Fruit fly (Drosophila melanogaster): ENCODE results near the gene CG31161.

Gene CG31161

DNA sequence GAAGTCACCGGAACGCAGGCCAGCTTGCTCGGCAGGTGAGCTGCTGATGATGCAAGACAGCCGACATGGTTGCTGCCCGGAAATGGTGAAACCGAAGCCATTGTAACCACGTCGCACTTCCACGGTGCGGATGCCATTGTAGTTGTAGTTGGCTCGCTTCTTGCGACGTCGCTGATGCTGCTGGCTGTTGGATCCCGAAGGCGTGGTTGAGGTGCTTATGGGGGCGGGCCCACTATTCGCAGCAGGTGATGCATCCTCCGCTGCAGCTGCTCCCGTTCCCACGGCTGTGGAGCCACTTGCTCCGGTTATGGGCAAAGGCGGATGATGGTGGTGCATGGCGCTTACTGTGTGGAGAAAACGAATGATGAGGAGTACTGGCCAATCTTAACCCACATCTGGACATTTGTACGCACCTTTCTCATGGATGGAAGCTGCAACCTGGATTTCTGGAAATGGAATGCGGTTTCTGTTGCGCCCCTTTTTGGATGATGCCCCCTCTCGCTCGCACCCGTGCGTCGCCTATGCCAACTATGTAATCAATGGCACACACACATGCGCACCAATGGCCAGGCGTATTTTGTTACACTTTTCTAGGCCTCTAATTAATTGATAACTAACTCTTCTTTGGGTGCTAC is 22.4 kb downstream of the CG31161 start:
- TF ChIP-seq Myc (optimal IDR thresholded peaks at IDR 0.05) (no peak), Sin3A (optimal IDR thresholded peaks at IDR 0.05) (no peak), psq (optimal IDR thresholded peaks at IDR 0.05) (no peak), insv (optimal IDR thresholded peaks at IDR 0.05) (no peak), h (optimal IDR thresholded peaks at IDR 0.05) (no peak), ttk (optimal IDR thresholded peaks at IDR 0.05) (no peak)

DNA sequence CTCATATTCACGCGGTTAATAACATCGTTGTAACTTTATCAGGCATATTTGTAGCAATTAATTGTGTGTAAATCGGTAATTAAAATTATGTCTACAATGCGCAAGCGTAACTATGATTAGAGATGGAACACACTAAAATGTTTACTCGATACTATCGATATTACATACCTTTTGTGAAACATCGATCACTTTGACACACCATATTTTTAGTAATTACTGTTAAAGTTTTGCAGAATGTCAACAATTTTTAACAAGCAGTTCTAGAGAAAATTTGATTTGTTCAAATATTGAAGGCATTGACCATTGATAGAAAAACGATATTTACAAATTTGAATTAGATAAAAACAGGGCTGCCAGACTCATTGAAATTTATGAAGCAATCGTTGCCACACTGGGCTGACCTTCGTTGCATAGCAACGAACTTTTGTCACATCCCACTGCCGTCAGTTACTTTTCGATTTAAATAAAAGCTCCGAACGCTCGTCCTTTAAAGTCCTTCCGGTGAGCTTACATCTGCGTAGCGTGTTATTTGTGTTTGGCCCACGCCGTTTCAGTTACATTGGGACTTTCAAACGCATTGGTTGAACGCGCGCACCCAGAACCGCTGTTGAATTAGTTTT is 23.0 kb downstream of the CG31161 start, which contains the start of the genes loco and wake:
Gene loco, minus strand, starts transcription at position 149 of the 620 bp plus-strand sequence.
Gene wake, plus strand, starts transcription at position 570 of the 620 bp plus-strand sequence.
- TF ChIP-seq ttk (optimal IDR thresholded peaks at IDR 0.05) = no peak
- TF ChIP-seq h (optimal IDR thresholded peaks at IDR 0.05) = no peak
- no peak for TF ChIP-seq insv (optimal IDR thresholded peaks at IDR 0.05)
- no peak for TF ChIP-seq Sin3A (optimal IDR thresholded peaks at IDR 0.05)
- TF ChIP-seq psq (optimal IDR thresholded peaks at IDR 0.05) = no peak

DNA sequence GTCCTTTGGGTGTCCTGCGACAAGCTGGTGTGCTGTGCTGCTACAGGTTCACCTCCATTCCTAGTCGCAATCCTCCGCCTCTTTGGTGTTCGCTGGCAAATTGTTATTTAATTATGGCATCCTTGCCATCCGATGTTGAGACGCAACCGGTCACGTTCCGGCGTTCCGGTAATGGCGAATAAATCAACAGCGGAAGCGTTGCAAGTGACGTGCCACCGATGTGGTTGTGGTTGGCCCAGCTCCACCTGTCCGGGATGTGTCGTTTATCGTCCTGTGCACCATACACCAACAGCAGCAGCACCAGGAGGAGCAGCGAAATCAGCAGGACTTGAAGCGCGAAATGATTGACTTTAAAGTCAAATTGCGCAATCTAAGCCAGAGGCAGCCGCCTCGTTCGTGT is 33.5 kb downstream of the CG31161 start:
- TF ChIP-seq insv (optimal IDR thresholded peaks at IDR 0.05) (no peak), ttk (optimal IDR thresholded peaks at IDR 0.05) (no peak), h (optimal IDR thresholded peaks at IDR 0.05) (no peak), psq (optimal IDR thresholded peaks at IDR 0.05) (no peak), Sin3A (optimal IDR thresholded peaks at IDR 0.05) (no peak), Myc (optimal IDR thresholded peaks at IDR 0.05) (no peak)

DNA sequence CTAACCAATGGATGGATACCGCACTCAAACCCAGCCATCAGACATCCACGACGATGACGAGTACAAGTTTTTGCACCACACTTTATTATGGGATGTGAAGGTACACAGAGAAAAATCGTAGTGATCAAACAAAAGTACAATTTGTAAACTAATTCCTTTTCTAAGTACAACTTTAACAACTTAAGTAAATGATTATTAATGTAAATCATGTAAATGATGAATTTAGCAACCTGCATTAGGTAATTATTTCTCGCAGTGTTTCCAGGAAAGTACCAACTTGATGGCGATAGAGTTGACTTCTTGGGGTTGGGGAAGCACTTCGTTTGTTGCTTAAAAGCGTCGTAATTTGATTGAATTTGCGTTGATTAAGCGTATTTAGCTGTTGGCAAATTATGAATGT is 46.8 kb downstream of the CG31161 start:
- TF ChIP-seq h (optimal IDR thresholded peaks at IDR 0.05) (no peak), Myc (optimal IDR thresholded peaks at IDR 0.05) (no peak), ttk (optimal IDR thresholded peaks at IDR 0.05) (no peak), Sin3A (optimal IDR thresholded peaks at IDR 0.05) (no peak), insv (optimal IDR thresholded peaks at IDR 0.05) (no peak), psq (optimal IDR thresholded peaks at IDR 0.05) (no peak)

DNA sequence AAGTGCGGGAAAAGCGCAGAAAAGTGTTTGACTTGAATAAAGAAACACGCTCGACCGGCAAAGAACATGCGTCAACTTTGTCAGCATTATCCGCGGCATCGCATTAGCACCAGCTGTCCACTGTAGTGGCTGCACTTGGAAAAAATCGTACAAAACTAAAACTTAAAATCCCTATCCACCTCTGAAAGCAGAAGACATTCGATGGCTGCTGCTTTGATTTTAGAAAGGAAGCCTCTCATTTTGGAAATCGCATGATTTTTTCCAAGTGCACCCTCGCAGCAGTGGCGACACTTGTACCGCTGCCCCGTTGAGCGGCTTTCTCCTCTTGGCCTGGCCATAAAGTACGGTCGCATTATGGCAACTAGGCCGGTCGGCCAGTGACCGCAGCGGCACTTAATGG is 48.0 kb downstream of the CG31161 start:
- no peak for TF ChIP-seq psq (optimal IDR thresholded peaks at IDR 0.05)
- TF ChIP-seq ttk (optimal IDR thresholded peaks at IDR 0.05) = no peak
- TF ChIP-seq Sin3A (optimal IDR thresholded peaks at IDR 0.05) = no peak
- TF ChIP-seq Myc (optimal IDR thresholded peaks at IDR 0.05) = no peak
- no peak for TF ChIP-seq insv (optimal IDR thresholded peaks at IDR 0.05)
- TF ChIP-seq h (optimal IDR thresholded peaks at IDR 0.05) = no peak

DNA sequence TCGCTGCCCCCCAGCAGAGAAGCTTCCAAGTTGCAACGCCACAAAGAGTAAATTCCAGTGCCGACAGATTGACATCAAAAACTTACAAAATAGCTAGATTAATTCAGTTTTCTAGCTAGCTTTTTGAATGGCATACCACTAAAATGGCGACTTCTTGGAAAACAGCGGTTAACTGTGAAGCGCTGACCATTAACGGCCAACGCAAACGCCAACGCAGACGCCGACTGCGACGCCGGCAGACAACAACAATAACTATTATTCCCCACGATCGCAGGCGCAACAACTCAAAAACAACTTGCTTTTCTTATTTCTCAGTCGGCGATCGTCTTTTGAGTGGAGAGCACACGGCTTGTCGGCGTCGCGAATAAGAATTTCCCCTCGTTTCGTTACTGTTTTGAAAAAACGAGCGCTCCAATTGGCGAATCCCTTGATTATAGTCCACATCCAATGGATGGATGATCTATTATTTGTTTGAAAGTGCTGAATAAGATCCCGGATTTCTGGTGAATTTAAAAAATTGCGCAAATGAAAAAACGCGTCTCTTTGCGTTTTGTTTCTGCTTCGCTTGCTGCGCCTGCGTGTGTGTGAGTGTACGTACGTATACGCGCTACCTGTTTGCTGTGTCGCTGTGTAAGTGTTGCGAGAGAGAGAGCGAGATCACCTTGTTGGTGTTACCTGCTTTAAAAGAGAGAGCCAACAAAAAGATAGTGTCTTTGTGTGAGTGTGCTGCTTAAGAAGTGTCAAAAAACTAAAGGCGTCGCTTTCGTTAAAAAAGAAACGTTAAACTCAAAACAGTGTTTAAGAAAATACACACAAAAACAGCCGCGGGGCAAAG is 50.4 kb downstream of the CG31161 start:
- no peak for TF ChIP-seq insv (optimal IDR thresholded peaks at IDR 0.05)
- no peak for TF ChIP-seq ttk (optimal IDR thresholded peaks at IDR 0.05)
- no peak for TF ChIP-seq Sin3A (optimal IDR thresholded peaks at IDR 0.05)
- no peak for TF ChIP-seq h (optimal IDR thresholded peaks at IDR 0.05)
- TF ChIP-seq Myc (optimal IDR thresholded peaks at IDR 0.05) = no peak
- no peak for TF ChIP-seq psq (optimal IDR thresholded peaks at IDR 0.05)

DNA sequence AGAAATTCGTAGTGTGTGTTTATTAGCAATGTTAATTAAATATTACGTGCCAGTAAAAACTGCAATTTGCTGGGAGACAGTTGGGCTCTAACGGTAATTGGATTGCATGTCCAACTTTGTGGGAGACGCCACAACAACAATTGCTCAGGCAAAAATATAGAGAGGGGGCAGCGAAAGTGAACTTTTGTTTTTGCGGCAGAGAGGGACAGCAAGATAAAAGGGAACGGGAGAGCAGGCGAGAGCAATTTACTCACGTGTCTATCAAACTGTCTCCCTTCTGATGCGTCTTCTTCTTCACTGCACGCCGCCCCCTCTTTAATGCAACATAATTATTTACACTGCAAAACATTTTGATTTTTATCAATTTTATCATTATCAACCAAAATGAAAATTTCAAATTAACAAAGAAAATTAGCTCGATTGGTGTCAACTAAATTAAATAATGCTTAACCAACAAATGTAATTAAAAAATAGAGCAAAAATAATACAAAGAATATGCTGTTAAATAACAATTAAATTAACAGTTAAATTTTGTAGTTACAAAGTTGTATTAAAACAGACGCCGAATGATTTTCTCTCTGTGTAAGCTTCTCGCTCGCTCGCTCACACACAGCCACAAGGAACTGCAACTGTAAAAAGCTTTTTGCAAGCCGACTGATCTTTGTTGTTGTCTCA is 51.1 kb downstream of the CG31161 start:
- TF ChIP-seq insv (optimal IDR thresholded peaks at IDR 0.05) = no peak
- no peak for TF ChIP-seq psq (optimal IDR thresholded peaks at IDR 0.05)
- TF ChIP-seq Myc (optimal IDR thresholded peaks at IDR 0.05) = no peak
- no peak for TF ChIP-seq ttk (optimal IDR thresholded peaks at IDR 0.05)
- no peak for TF ChIP-seq h (optimal IDR thresholded peaks at IDR 0.05)
- no peak for TF ChIP-seq Sin3A (optimal IDR thresholded peaks at IDR 0.05)
